Worm (Caenorhabditis elegans) whole organism, young adult: ENCODE measurements around the gene F09E5.12.

ENCODE experiments used
- C06A6.2 ChIP-seq: fragments of 200-800 bp; sonication (Bioruptor generic); conservative IDR thresholded peaks from 2 replicates; pipeline ENCODE4 v1.3.6; 2022; ENCODE audit warnings: missing genetic modification characterization, missing compliant biosample characterization
- C17E4.6 ChIP-seq: fragments of 200-800 bp; sonication (Bioruptor generic); IDR thresholded peaks from 2 replicates; pipeline ENCODE4 v1.3.6; 2022; ENCODE audit warnings: missing genetic modification reagents, missing genetic modification characterization, missing compliant biosample characterization
- D2030.7 ChIP-seq: fragments of 200-800 bp; sonication (Bioruptor generic); IDR thresholded peaks from 2 replicates; pipeline ENCODE4 v1.3.6; 2022; ENCODE audit warnings: missing genetic modification reagents, missing genetic modification characterization, missing compliant biosample characterization
- F10E7.11 ChIP-seq: sonication (generic microtip); optimal IDR thresholded peaks from 2 replicates; lab custom pipeline; 2017; ENCODE audit warnings: mild to moderate bottlenecking, missing genetic modification characterization, moderate library complexity, missing compliant biosample characterization
- F22D6.2 ChIP-seq: sonication (generic microtip); optimal IDR thresholded peaks from 2 replicates; lab custom pipeline; 2016; ENCODE audit warnings: mild to moderate bottlenecking, missing genetic modification characterization, missing compliant biosample characterization
- F52B5.7 ChIP-seq: sonication (generic microtip); optimal IDR thresholded peaks from 2 replicates; lab custom pipeline; 2016; ENCODE audit warnings: mild to moderate bottlenecking, missing genetic modification characterization, missing compliant biosample characterization
- K12H6.12 ChIP-seq: fragments of 200-800 bp; sonication (Bioruptor generic); optimal IDR thresholded peaks from 2 replicates; lab custom pipeline; 2018; ENCODE audit warnings: mild to moderate bottlenecking, missing genetic modification characterization, missing compliant biosample characterization
- Y67H2A.10 ChIP-seq: fragments of 200-800 bp; sonication (Bioruptor generic); conservative IDR thresholded peaks from 2 replicates; pipeline ENCODE4 v1.3.6; 2022; ENCODE audit warnings: missing genetic modification reagents, missing genetic modification characterization, missing compliant biosample characterization
- Y79H2A.3 ChIP-seq: fragments of 200-800 bp; sonication (Bioruptor generic); conservative IDR thresholded peaks from 2 replicates; pipeline ENCODE4 v1.3.6; 2022; ENCODE audit warnings: missing genetic modification reagents, missing genetic modification characterization, missing compliant biosample characterization
- akir-1 ChIP-seq: fragments of 200-800 bp; sonication (Bioruptor generic); optimal IDR thresholded peaks from 2 replicates; lab custom pipeline; 2018; ENCODE audit warnings: mild to moderate bottlenecking, missing genetic modification characterization, moderate library complexity, missing compliant biosample characterization
- ama-1 ChIP-seq, 3 experiments: fragments of 150-350 bp in 1 of 3; sonication (generic microtip) in 2 of 3; optimal IDR thresholded peaks; 2 replicates each; lab custom pipeline; 2014 to 2018; ENCODE audit warnings: missing biosample characterization in 2 of 3, missing genetic modification characterization in 2 of 3, missing genetic modification reagents in 2 of 3
- atf-7 ChIP-seq: sonication (generic microtip); optimal IDR thresholded peaks from 2 replicates; lab custom pipeline; 2017; ENCODE audit warnings: mild to moderate bottlenecking, missing genetic modification characterization, missing compliant biosample characterization
- athp-1 ChIP-seq: sonication (generic microtip); optimal IDR thresholded peaks from 2 replicates; lab custom pipeline; 2017; ENCODE audit warnings: mild to moderate bottlenecking, missing genetic modification characterization, missing compliant biosample characterization
- attf-3 ChIP-seq: fragments of 200-800 bp; sonication (Bioruptor generic); conservative IDR thresholded peaks from 2 replicates; pipeline ENCODE4 v1.3.6; 2022; ENCODE audit warnings: missing genetic modification reagents, missing genetic modification characterization, missing compliant biosample characterization
- bed-2 ChIP-seq: fragments of 200-800 bp; sonication (Bioruptor generic); IDR thresholded peaks from 2 replicates; pipeline ENCODE4 v1.3.6; 2022; ENCODE audit warnings: missing genetic modification reagents, missing genetic modification characterization, missing compliant biosample characterization
- ccch-3 ChIP-seq: fragments of 200-800 bp; sonication (Bioruptor generic); optimal IDR thresholded peaks from 2 replicates; lab custom pipeline; 2018; ENCODE audit warnings: mild to moderate bottlenecking, missing genetic modification characterization, missing compliant biosample characterization
- cebp-2 ChIP-seq: fragments of 200-800 bp; sonication (Bioruptor generic); IDR thresholded peaks from 2 replicates; pipeline ENCODE4 v1.3.6; 2022; ENCODE audit warnings: missing genetic modification characterization, missing compliant biosample characterization
- ceh-100 ChIP-seq: fragments of 200-800 bp; sonication (Bioruptor generic); IDR thresholded peaks from 2 replicates; pipeline ENCODE4 v1.3.6; 2022; ENCODE audit warnings: missing genetic modification reagents, missing genetic modification characterization, missing compliant biosample characterization
- ceh-91 ChIP-seq: fragments of 200-800 bp; sonication (Bioruptor generic); IDR thresholded peaks from 2 replicates; pipeline ENCODE4 v1.3.6; 2022; ENCODE audit warnings: missing genetic modification reagents, missing genetic modification characterization, missing compliant biosample characterization
- dpff-1 ChIP-seq: sonication (generic microtip); optimal IDR thresholded peaks from 2 replicates; lab custom pipeline; 2017; ENCODE audit warnings: mild to moderate bottlenecking, missing genetic modification characterization, missing compliant biosample characterization
- fkh-3 ChIP-seq: sonication (generic microtip); optimal IDR thresholded peaks from 2 replicates; lab custom pipeline; 2016; ENCODE audit warnings: mild to moderate bottlenecking, missing genetic modification characterization, missing compliant biosample characterization
- him-1 ChIP-seq: sonication (generic microtip); optimal IDR thresholded peaks from 2 replicates; lab custom pipeline; 2016; ENCODE audit warnings: missing genotype, missing genetic modification reagents, missing genetic modification characterization, missing compliant biosample characterization
- hlh-12 ChIP-seq: sonication (generic microtip); optimal IDR thresholded peaks from 2 replicates; lab custom pipeline; 2016; ENCODE audit warnings: missing genetic modification characterization, missing compliant biosample characterization
- hmg-1.2 ChIP-seq: fragments of 200-800 bp; sonication (Bioruptor generic); IDR thresholded peaks from 2 replicates; pipeline ENCODE4 v1.3.6; 2022; ENCODE audit warnings: missing genetic modification reagents, missing genetic modification characterization, missing compliant biosample characterization
- lag-1 ChIP-seq: fragments of 200-800 bp; sonication (Bioruptor generic); IDR thresholded peaks from 2 replicates; pipeline ENCODE4 v1.3.6; 2022; ENCODE audit warnings: missing genetic modification reagents, missing genetic modification characterization, missing compliant biosample characterization
- lin-35 ChIP-seq, 3 experiments: fragments of 150-350 bp in 2 of 3; sonication (generic microtip) in 1 of 3; optimal IDR thresholded peaks; 2 replicates each; lab custom pipeline; 2014 to 2018; ENCODE audit warnings: missing biosample characterization in 3 of 3, missing genetic modification characterization in 3 of 3, missing genetic modification reagents in 3 of 3
- madf-10 ChIP-seq: sonication (generic microtip); optimal IDR thresholded peaks from 2 replicates; lab custom pipeline; 2016; ENCODE audit warnings: mild to moderate bottlenecking, missing genetic modification characterization, missing compliant biosample characterization
- mcd-1 ChIP-seq: fragments of 200-800 bp; sonication (Bioruptor generic); IDR thresholded peaks from 2 replicates; pipeline ENCODE4 v1.3.6; 2022; ENCODE audit warnings: missing genetic modification reagents, missing genetic modification characterization, missing compliant biosample characterization
- mel-28 ChIP-seq: sonication (generic microtip); optimal IDR thresholded peaks from 2 replicates; lab custom pipeline; 2016; ENCODE audit warnings: borderline replicate concordance, mild to moderate bottlenecking, missing genetic modification characterization, missing compliant biosample characterization
- mxl-1 ChIP-seq: sonication (generic microtip); optimal IDR thresholded peaks from 2 replicates; lab custom pipeline; 2016; ENCODE audit warnings: missing genetic modification characterization, missing compliant biosample characterization
- nfyb-1 ChIP-seq: fragments of 200-800 bp; sonication (Bioruptor generic); IDR thresholded peaks from 2 replicates; pipeline ENCODE4 v1.3.6; 2022; ENCODE audit warnings: missing genetic modification reagents, missing genetic modification characterization, missing compliant biosample characterization
- nhr-120 ChIP-seq: fragments of 200-800 bp; sonication (Bioruptor generic); IDR thresholded peaks from 2 replicates; pipeline ENCODE4 v1.3.6; 2022; ENCODE audit warnings: missing genetic modification characterization, missing compliant biosample characterization
- nhr-179 ChIP-seq: sonication (generic microtip); optimal IDR thresholded peaks from 2 replicates; lab custom pipeline; 2016; ENCODE audit warnings: mild to moderate bottlenecking, missing genetic modification characterization, missing compliant biosample characterization
- nhr-80 ChIP-seq: sonication (generic microtip); optimal IDR thresholded peaks from 2 replicates; lab custom pipeline; 2016; ENCODE audit warnings: missing genetic modification characterization, missing compliant biosample characterization
- rpc-1 ChIP-seq, 2 experiments: fragments of 150-350 bp in 1 of 2; sonication (generic microtip) in 1 of 2; optimal IDR thresholded peaks; 2 replicates each; lab custom pipeline; 2014 to 2018; ENCODE audit warnings: missing biosample characterization in 1 of 2, missing genetic modification characterization in 1 of 2, missing genetic modification reagents in 1 of 2, missing genotype in 1 of 2
- sdz-38 ChIP-seq: sonication (generic microtip); optimal IDR thresholded peaks from 2 replicates; lab custom pipeline; 2016; ENCODE audit warnings: missing genotype, missing genetic modification characterization, missing compliant biosample characterization
- sea-2 ChIP-seq: fragments of 200-800 bp; sonication (Bioruptor generic); IDR thresholded peaks from 2 replicates; pipeline ENCODE4 v1.3.6; 2022; ENCODE audit warnings: missing genetic modification characterization, missing compliant biosample characterization
- snpc-1.3 ChIP-seq: sonication (generic microtip); optimal IDR thresholded peaks from 2 replicates; lab custom pipeline; 2017; ENCODE audit warnings: missing genetic modification characterization, mild to moderate bottlenecking, missing compliant biosample characterization, antibody characterized with exemption, moderate library complexity, missing genotype, missing genetic modification reagents; ENCODE audit not compliant: insufficient read depth
- snpc-3.4 ChIP-seq: sonication (generic microtip); optimal IDR thresholded peaks from 2 replicates; lab custom pipeline; 2017; ENCODE audit warnings: missing genetic modification characterization, mild to moderate bottlenecking, missing compliant biosample characterization, antibody characterized with exemption, moderate library complexity, missing genotype, missing genetic modification reagents
- snpc-4 ChIP-seq, 5 experiments: fragments of 150-350 bp in 1 of 5; sonication (generic microtip) in 4 of 5; optimal IDR thresholded peaks; 2 replicates each; lab custom pipeline; 2014 to 2018; ENCODE audit warnings: missing genetic modification characterization in 5 of 5, missing biosample characterization in 3 of 5, antibody characterized with exemption in 2 of 5, mild to moderate bottlenecking in 2 of 5, missing compliant biosample characterization in 2 of 5, missing genotype in 2 of 5, moderate library complexity in 2 of 5, missing genetic modification reagents in 1 of 5
- somi-1 ChIP-seq: fragments of 200-800 bp; sonication (Bioruptor generic); optimal IDR thresholded peaks from 2 replicates; lab custom pipeline; 2018; ENCODE audit warnings: mild to moderate bottlenecking, missing genetic modification characterization, missing compliant biosample characterization
- tbx-9 ChIP-seq: sonication (generic microtip); optimal IDR thresholded peaks from 2 replicates; lab custom pipeline; 2016; ENCODE audit warnings: borderline replicate concordance, missing genetic modification characterization, inconsistent platforms, missing compliant biosample characterization
- unc-130 ChIP-seq: sonication (generic microtip); optimal IDR thresholded peaks from 2 replicates; lab custom pipeline; 2016; ENCODE audit warnings: missing genetic modification reagents, missing genetic modification characterization, missing compliant biosample characterization
- xnd-1 ChIP-seq: sonication (generic microtip); optimal IDR thresholded peaks from 2 replicates; lab custom pipeline; 2016; ENCODE audit warnings: missing genotype, missing genetic modification reagents, missing genetic modification characterization, missing compliant biosample characterization
- zim-3 ChIP-seq: sonication (generic microtip); optimal IDR thresholded peaks from 2 replicates; lab custom pipeline; 2017; ENCODE audit warnings: mild to moderate bottlenecking, missing genetic modification characterization, moderate library complexity, missing compliant biosample characterization
- ztf-26 ChIP-seq: sonication (generic microtip); optimal IDR thresholded peaks from 2 replicates; lab custom pipeline; 2017; ENCODE audit warnings: missing genetic modification characterization, missing compliant biosample characterization
- ztf-3 ChIP-seq: fragments of 200-800 bp; sonication (Bioruptor generic); optimal IDR thresholded peaks from 2 replicates; lab custom pipeline; 2018; ENCODE audit warnings: mild to moderate bottlenecking, missing genetic modification characterization, missing compliant biosample characterization

The F09E5.12 gene

DNA sequence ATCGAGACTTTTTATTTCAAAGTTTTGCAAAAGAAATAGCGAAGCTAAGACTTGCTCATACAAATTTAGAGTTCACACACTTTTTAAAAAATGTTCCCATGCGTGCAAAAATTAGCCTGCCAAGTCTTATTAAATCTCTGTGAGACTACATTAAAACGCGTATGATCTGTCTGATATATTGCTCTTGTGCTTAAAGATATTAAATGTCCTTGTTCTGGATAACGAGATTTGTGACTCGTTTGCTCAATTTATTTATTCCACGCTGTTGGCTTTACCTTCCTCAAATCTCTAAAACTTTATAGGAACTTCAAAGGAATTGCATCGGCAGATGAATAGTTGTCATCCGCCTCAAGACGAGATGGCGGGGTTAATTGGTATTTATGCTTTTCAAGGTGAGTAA, 15.2 kb downstream of the F09E5.12 start, which contains the start of gene srg-69:
srg-69 (plus strand) TSS at position 301 of the 400 bp plus-strand sequence.
- TF ChIP-seq attf-3 (GFP tag; lab: Robert Waterston, UW): no peak
- TF ChIP-seq snpc-3.4 (tag; lab: Kevin White, UChicago): no peak
- TF ChIP-seq nhr-80 (tag; lab: Kevin White, UChicago): no peak
- TF ChIP-seq Y67H2A.10 (GFP tag; lab: Robert Waterston, UW): no peak
- no peak for TF ChIP-seq ama-1 (optimal IDR thresholded peaks at IDR 0.05; lab: Kevin White, UChicago)
- no peak for TF ChIP-seq ama-1 (GFP tag; optimal IDR thresholded peaks at IDR 0.05; lab: Kevin White, UChicago)
- TF ChIP-seq ccch-3 (GFP tag; lab: Kevin White, UChicago): no peak
- no peak for TF ChIP-seq lin-35 (GFP tag; optimal IDR thresholded peaks at IDR 0.05; lab: Kevin White, UChicago)
- no peak for TF ChIP-seq lag-1 (GFP tag; lab: Robert Waterston, UW)
- no peak for TF ChIP-seq unc-130 (GFP tag; lab: Kevin White, UChicago)
- no peak for TF ChIP-seq athp-1 (tag; lab: Kevin White, UChicago)
- TF ChIP-seq Y79H2A.3 (GFP tag; lab: Robert Waterston, UW): no peak
- no peak for TF ChIP-seq sea-2 (GFP tag; lab: Robert Waterston, UW)
- no peak for TF ChIP-seq K12H6.12 (tag; lab: Kevin White, UChicago)
- no peak for TF ChIP-seq xnd-1
- no peak for TF ChIP-seq mel-28 (tag; lab: Kevin White, UChicago)
- TF ChIP-seq sdz-38 (tag; lab: Kevin White, UChicago): no peak
- no peak for TF ChIP-seq tbx-9 (tag; lab: Kevin White, UChicago)
- TF ChIP-seq nfyb-1 (GFP tag; lab: Robert Waterston, UW): no peak
- TF ChIP-seq cebp-2 (GFP tag; lab: Robert Waterston, UW): no peak

DNA sequence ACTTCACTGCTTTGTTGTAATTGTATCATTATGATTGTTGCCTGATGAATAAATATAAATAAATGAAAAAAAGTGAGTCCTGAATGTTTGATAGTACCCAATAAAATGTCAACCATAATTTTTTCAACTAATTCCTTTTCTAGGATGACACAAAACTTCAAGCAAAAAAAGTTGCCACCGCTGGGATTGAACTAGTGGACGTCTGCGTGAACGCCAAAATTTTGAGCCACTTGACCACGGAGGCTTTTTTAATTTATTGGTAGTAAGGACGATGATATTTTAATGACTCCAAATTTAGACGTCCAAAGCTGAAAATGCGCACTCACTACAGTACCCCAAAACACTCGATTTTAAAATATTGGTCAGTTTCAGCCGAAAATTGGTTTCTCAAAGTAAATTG, 16.9 kb downstream of the F09E5.12 start:
- TF ChIP-seq snpc-4 (GFP tag; optimal IDR thresholded peaks at IDR 0.05; lab: Kevin White, UChicago) (peak; percentile 8), snpc-4 (tag; optimal IDR thresholded peaks at IDR 0.05; lab: Kevin White, UChicago) (peak in 3 of 4 experiments; percentile 38 to 52 (median 49)), atf-7 (tag; lab: Kevin White, UChicago) (peak; percentile 62), hlh-12 (tag; lab: Kevin White, UChicago) (peak; percentile 37), nhr-179 (peak; percentile 43), him-1 (tag; lab: Kevin White, UChicago) (peak; percentile 57), D2030.7 (peak; percentile 37; the same call in 1 of the 2 replicates), madf-10 (peak; percentile 28), fkh-3 (tag; lab: Kevin White, UChicago) (peak; percentile 89), C06A6.2 (peak; percentile 50; the same call in 1 of the 2 replicates), nhr-120 (GFP tag; lab: Robert Waterston, UW) (no peak), ceh-91 (GFP tag; lab: Robert Waterston, UW) (no peak), zim-3 (tag; lab: Kevin White, UChicago) (peak; percentile 90), xnd-1 (peak; percentile 24), mxl-1 (tag; lab: Kevin White, UChicago) (peak; percentile 38), ztf-26 (tag; lab: Kevin White, UChicago) (peak; percentile 61), F10E7.11 (tag; lab: Kevin White, UChicago) (peak; percentile 95), bed-2 (GFP tag; lab: Robert Waterston, UW) (no peak), C17E4.6 (GFP tag; lab: Robert Waterston, UW) (no peak), ztf-3 (GFP tag; lab: Kevin White, UChicago) (no peak), F52B5.7 (tag; lab: Kevin White, UChicago) (peak; percentile 92), rpc-1 (optimal IDR thresholded peaks at IDR 0.05; lab: Kevin White, UChicago) (peak; percentile 76), rpc-1 (tag; optimal IDR thresholded peaks at IDR 0.05; lab: Kevin White, UChicago) (peak; percentile 93), hmg-1.2 (GFP tag; lab: Robert Waterston, UW) (peak; percentile 48), akir-1 (GFP tag; lab: Kevin White, UChicago) (no peak), F22D6.2 (tag; lab: Kevin White, UChicago) (peak; percentile 40), somi-1 (peak; percentile 28), mcd-1 (no peak), ceh-100 (GFP tag; lab: Robert Waterston, UW) (peak; percentile 65), dpff-1 (tag; lab: Kevin White, UChicago) (peak; percentile 84), snpc-1.3 (tag; lab: Kevin White, UChicago) (peak; percentile 68)
